Worm (Caenorhabditis elegans): ENCODE measurements around the gene cTel55X.1.

Gene cTel55X.1

ce11 chrX:17711598-17711997 is 3.2 kb upstream of the cTel55X.1 start, which contains the start of gene H11L12.1:
Gene H11L12.1 (minus strand): TSS chrX:17711698.
- TF ChIP-seq him-1 (tag; optimal IDR thresholded peaks at IDR 0.05) (no peak), dao-5 (tag; optimal IDR thresholded peaks at IDR 0.05) (no peak), W03F9.2 (tag; optimal IDR thresholded peaks at IDR 0.05) (no peak)

Data from whole organism, L4/young adult.